Worm (Caenorhabditis elegans) whole organism, L4/young adult: ENCODE results near the gene str-177.

Experiments used
- dao-5 ChIP-seq: sonication (generic microtip); optimal IDR thresholded peaks from 2 replicates; lab custom pipeline; 2016; ENCODE audit warnings: missing genotype, missing genetic modification characterization, moderate library complexity, missing compliant biosample characterization
- him-1 ChIP-seq: sonication (generic microtip); optimal IDR thresholded peaks from 2 replicates; lab custom pipeline; 2016; ENCODE audit warnings: missing genotype, missing genetic modification reagents, missing genetic modification characterization, missing compliant biosample characterization

ce11 chrV:9246260-9246659 lies 47.5 kb upstream of the str-177 start, which contains the start of gene aat-2:
- no peak for TF ChIP-seq him-1
- no peak for TF ChIP-seq dao-5 (tag; lab: Kevin White, UChicago)
